Fruit fly (Drosophila melanogaster): ENCODE measurements around the gene EAChm.

Gene EAChm

dm6 chr3L:15054477-15054876, at the start of gene EAChm:
Gene EAChm, plus strand, starts transcription at chr3L:15054777.
- TF ChIP-seq usp (GFP tag; optimal IDR thresholded peaks at IDR 0.05) (no peak), Dll (optimal IDR thresholded peaks at IDR 0.05) (no peak), EcR (GFP tag; optimal IDR thresholded peaks at IDR 0.05) (no peak), pan (optimal IDR thresholded peaks at IDR 0.05) (no peak), CG8478 (optimal IDR thresholded peaks at IDR 0.05) (no peak)

- no peak for TF ChIP-seq psq (optimal IDR thresholded peaks at IDR 0.05)
- TF ChIP-seq Dll (optimal IDR thresholded peaks at IDR 0.05) = no peak
- no peak for TF ChIP-seq CG8478 (optimal IDR thresholded peaks at IDR 0.05)
- TF ChIP-seq usp (GFP tag; optimal IDR thresholded peaks at IDR 0.05) = no peak
- no peak for TF ChIP-seq EcR (GFP tag; optimal IDR thresholded peaks at IDR 0.05)
- TF ChIP-seq pan (optimal IDR thresholded peaks at IDR 0.05) = no peak
Measured at dm6 chr3L:15005085-15005484, 49.5 kb upstream of the EAChm start.

dm6 chr3L:15005774-15006173, 48.8 kb upstream of the EAChm start:
- TF ChIP-seq CG8478 (optimal IDR thresholded peaks at IDR 0.05) = no peak
- no peak for TF ChIP-seq Dll (optimal IDR thresholded peaks at IDR 0.05)
- TF ChIP-seq pan (optimal IDR thresholded peaks at IDR 0.05) = no peak
- no peak for TF ChIP-seq usp (GFP tag; optimal IDR thresholded peaks at IDR 0.05)
- TF ChIP-seq EcR (GFP tag; optimal IDR thresholded peaks at IDR 0.05) = no peak
- TF ChIP-seq psq (optimal IDR thresholded peaks at IDR 0.05) = no peak

- no peak for TF ChIP-seq EcR (GFP tag; optimal IDR thresholded peaks at IDR 0.05)
- TF ChIP-seq usp (GFP tag; optimal IDR thresholded peaks at IDR 0.05) = no peak
- no peak for TF ChIP-seq pan (optimal IDR thresholded peaks at IDR 0.05)
- TF ChIP-seq CG8478 (optimal IDR thresholded peaks at IDR 0.05) = no peak
- no peak for TF ChIP-seq psq (optimal IDR thresholded peaks at IDR 0.05)
- TF ChIP-seq Dll (optimal IDR thresholded peaks at IDR 0.05) = no peak
Measured at dm6 chr3L:15006825-15007224, 47.8 kb upstream of the EAChm start.

dm6 chr3L:15007271-15007948, 47.2 kb upstream of the EAChm start:
- no peak for TF ChIP-seq usp (GFP tag; optimal IDR thresholded peaks at IDR 0.05)
- TF ChIP-seq pan (optimal IDR thresholded peaks at IDR 0.05) = no peak
- no peak for TF ChIP-seq EcR (GFP tag; optimal IDR thresholded peaks at IDR 0.05)
- TF ChIP-seq psq (optimal IDR thresholded peaks at IDR 0.05) = no peak
- TF ChIP-seq CG8478 (optimal IDR thresholded peaks at IDR 0.05) = no peak
- no peak for TF ChIP-seq Dll (optimal IDR thresholded peaks at IDR 0.05)

- TF ChIP-seq psq (optimal IDR thresholded peaks at IDR 0.05) (no peak), CG8478 (optimal IDR thresholded peaks at IDR 0.05) (no peak), pan (optimal IDR thresholded peaks at IDR 0.05) (no peak), usp (GFP tag; optimal IDR thresholded peaks at IDR 0.05) (no peak), EcR (GFP tag; optimal IDR thresholded peaks at IDR 0.05) (no peak), Dll (optimal IDR thresholded peaks at IDR 0.05) (no peak)
Measured at dm6 chr3L:15009681-15010080, 44.9 kb upstream of the EAChm start.

dm6 chr3L:15010601-15011000, 44.0 kb upstream of the EAChm start:
- no peak for TF ChIP-seq Dll (optimal IDR thresholded peaks at IDR 0.05)
- no peak for TF ChIP-seq usp (GFP tag; optimal IDR thresholded peaks at IDR 0.05)
- no peak for TF ChIP-seq psq (optimal IDR thresholded peaks at IDR 0.05)
- no peak for TF ChIP-seq CG8478 (optimal IDR thresholded peaks at IDR 0.05)
- no peak for TF ChIP-seq EcR (GFP tag; optimal IDR thresholded peaks at IDR 0.05)
- TF ChIP-seq pan (optimal IDR thresholded peaks at IDR 0.05) = no peak

- TF ChIP-seq pan (optimal IDR thresholded peaks at IDR 0.05) (no peak), EcR (GFP tag; optimal IDR thresholded peaks at IDR 0.05) (no peak), CG8478 (optimal IDR thresholded peaks at IDR 0.05) (no peak), usp (GFP tag; optimal IDR thresholded peaks at IDR 0.05) (no peak), psq (optimal IDR thresholded peaks at IDR 0.05) (no peak), Dll (optimal IDR thresholded peaks at IDR 0.05) (no peak)
Measured at dm6 chr3L:15011142-15011541, 43.4 kb upstream of the EAChm start.

- TF ChIP-seq pan (optimal IDR thresholded peaks at IDR 0.05) (no peak), CG8478 (optimal IDR thresholded peaks at IDR 0.05) (no peak), usp (GFP tag; optimal IDR thresholded peaks at IDR 0.05) (no peak), psq (optimal IDR thresholded peaks at IDR 0.05) (no peak), EcR (GFP tag; optimal IDR thresholded peaks at IDR 0.05) (no peak), Dll (optimal IDR thresholded peaks at IDR 0.05) (no peak)
Measured at dm6 chr3L:15011638-15012335, 42.8 kb upstream of the EAChm start.

- TF ChIP-seq usp (GFP tag; optimal IDR thresholded peaks at IDR 0.05) (no peak), EcR (GFP tag; optimal IDR thresholded peaks at IDR 0.05) (no peak), Dll (optimal IDR thresholded peaks at IDR 0.05) (no peak), CG8478 (optimal IDR thresholded peaks at IDR 0.05) (no peak), pan (optimal IDR thresholded peaks at IDR 0.05) (no peak), psq (optimal IDR thresholded peaks at IDR 0.05) (no peak)
Measured at dm6 chr3L:15013296-15013695, 41.3 kb upstream of the EAChm start.

dm6 chr3L:15013957-15014692, 40.5 kb upstream of the EAChm start, which contains the start of gene Reck:
Gene Reck, minus strand, starts transcription at chr3L:15014062.
- TF ChIP-seq Dll (optimal IDR thresholded peaks at IDR 0.05) (no peak), usp (GFP tag; optimal IDR thresholded peaks at IDR 0.05) (no peak), EcR (GFP tag; optimal IDR thresholded peaks at IDR 0.05) (no peak), CG8478 (optimal IDR thresholded peaks at IDR 0.05) (no peak), psq (optimal IDR thresholded peaks at IDR 0.05) (no peak), pan (optimal IDR thresholded peaks at IDR 0.05) (no peak)

dm6 chr3L:15021008-15021407, 33.6 kb upstream of the EAChm start:
- TF ChIP-seq pan (optimal IDR thresholded peaks at IDR 0.05) = no peak
- TF ChIP-seq psq (optimal IDR thresholded peaks at IDR 0.05) = no peak
- TF ChIP-seq Dll (optimal IDR thresholded peaks at IDR 0.05) = no peak
- no peak for TF ChIP-seq usp (GFP tag; optimal IDR thresholded peaks at IDR 0.05)
- no peak for TF ChIP-seq EcR (GFP tag; optimal IDR thresholded peaks at IDR 0.05)
- no peak for TF ChIP-seq CG8478 (optimal IDR thresholded peaks at IDR 0.05)
